Fruit fly (Drosophila melanogaster): Measurements from ENCODE around the gene mRpS2.

DNA sequence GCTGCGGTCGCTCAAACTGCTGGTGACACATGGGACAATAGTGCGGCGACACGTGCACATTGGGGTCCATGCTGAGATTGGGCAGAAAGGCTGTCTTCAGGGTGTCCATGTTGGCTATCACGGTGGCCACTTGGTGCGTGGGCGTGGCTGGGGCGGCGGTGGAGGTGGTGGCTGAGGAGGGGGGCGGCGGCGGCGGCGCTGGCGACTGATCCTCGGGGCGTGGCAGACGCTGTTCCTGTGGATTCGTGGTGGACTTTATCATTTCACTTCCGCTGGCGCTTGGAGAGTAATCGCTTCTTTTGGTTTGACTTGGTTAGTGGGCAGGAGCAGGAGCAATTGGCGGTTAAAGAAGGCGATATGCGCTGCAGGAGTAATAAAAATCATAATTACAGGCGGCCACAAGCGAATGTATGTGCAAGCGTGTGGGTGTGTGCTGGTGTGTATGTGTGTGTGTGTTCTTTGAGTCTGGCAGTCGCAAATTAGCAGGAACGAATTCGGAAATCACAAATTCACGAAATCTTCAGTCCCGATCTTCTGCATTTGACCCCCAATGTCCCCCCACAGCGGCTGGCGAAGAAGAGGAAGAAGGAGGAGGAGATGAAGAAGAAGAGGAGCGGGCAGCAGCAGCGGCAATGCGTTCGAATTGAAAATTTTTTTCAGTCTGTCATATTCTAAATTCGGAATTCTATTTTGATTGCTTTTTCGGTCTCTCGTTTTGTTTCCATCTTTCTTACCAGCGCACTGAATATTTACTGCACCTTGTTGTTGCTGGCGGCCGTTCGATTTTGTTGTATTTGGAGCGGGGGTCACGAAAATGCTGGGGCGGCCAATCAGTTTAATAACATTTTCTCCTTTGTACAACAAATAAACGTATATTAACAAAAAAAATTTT is 32.2 kb upstream of the mRpS2 start:
- no peak for TF ChIP-seq pan (optimal IDR thresholded peaks at IDR 0.05)
- TF ChIP-seq usp (GFP tag; optimal IDR thresholded peaks at IDR 0.05) = no peak
- no peak for TF ChIP-seq psq (optimal IDR thresholded peaks at IDR 0.05)

Measured in whole organism.